Fruit fly (Drosophila melanogaster) whole organism, embryonic: ENCODE results near the gene Ccdc114.
A peak's percentile ranks its signal among the peaks of the same experiment; 100 is the strongest.

Experiments
- Atf6 ChIP-seq: fragments of 200-800 bp; sonication (Bioruptor generic); IDR thresholded peaks from 2 replicates; pipeline ENCODE4 v1.3.6; 2022; ENCODE audit warnings: missing biosample characterization, missing genetic modification characterization
- CG1024 ChIP-seq: fragments of 200-800 bp; sonication (Bioruptor generic); IDR thresholded peaks from 2 replicates; pipeline ENCODE4 v1.3.6; 2022; ENCODE audit warnings: missing biosample characterization, missing genetic modification characterization
- CG10462 ChIP-seq: fragments of 200-800 bp; sonication (Bioruptor generic); optimal IDR thresholded peaks from 2 replicates; lab custom pipeline; 2016; ENCODE audit warnings: missing biosample characterization, missing genetic modification characterization
- CG11456 ChIP-seq: fragments of 200-800 bp; sonication (Bioruptor generic); IDR thresholded peaks from 3 replicates; pipeline ENCODE4 v1.3.6; 2022; ENCODE audit warnings: missing biosample characterization, missing genetic modification characterization
- CG16779 ChIP-seq: fragments of 200-800 bp; sonication (Bioruptor generic); IDR thresholded peaks from 2 replicates; pipeline ENCODE4 v1.3.6; 2022; ENCODE audit warnings: missing biosample characterization, missing genetic modification characterization
- CG16863 ChIP-seq: fragments of 200-800 bp; sonication (Bioruptor generic); optimal IDR thresholded peaks from 3 replicates; lab custom pipeline; 2016; ENCODE audit warnings: missing biosample characterization, missing genetic modification characterization
- CG18262 ChIP-seq: fragments of 200-800 bp; optimal IDR thresholded peaks from 3 replicates; lab custom pipeline; 2019; ENCODE audit warnings: missing biosample characterization, mild to moderate bottlenecking, missing genetic modification characterization, moderate library complexity
- CG2678 ChIP-seq: fragments of 200-800 bp; sonication (Bioruptor generic); optimal IDR thresholded peaks from 3 replicates; lab custom pipeline; 2019; ENCODE audit warnings: missing biosample characterization, mild to moderate bottlenecking, missing genetic modification characterization, moderate library complexity
- CG31365 ChIP-seq: fragments of 200-800 bp; sonication (Bioruptor generic); optimal IDR thresholded peaks from 2 replicates; lab custom pipeline; 2018; ENCODE audit warnings: missing biosample characterization, mild to moderate bottlenecking, missing genetic modification characterization
- CG3281 ChIP-seq: fragments of 200-800 bp; sonication (Bioruptor generic); optimal IDR thresholded peaks from 3 replicates; lab custom pipeline; 2017; ENCODE audit warnings: missing biosample characterization, mild to moderate bottlenecking, missing genetic modification characterization
- CG5953 ChIP-seq: fragments of 200-800 bp; sonication (Bioruptor generic); IDR thresholded peaks from 2 replicates; pipeline ENCODE4 v1.3.6; 2022; ENCODE audit warnings: missing biosample characterization, missing genetic modification characterization
- CG7987 ChIP-seq: fragments of 200-800 bp; sonication (Bioruptor generic); optimal IDR thresholded peaks from 2 replicates; lab custom pipeline; 2018; ENCODE audit warnings: missing biosample characterization, mild to moderate bottlenecking, missing genetic modification characterization, moderate library complexity
- CG9932 ChIP-seq: fragments of 200-800 bp; sonication (Bioruptor generic); IDR thresholded peaks from 2 replicates; pipeline ENCODE4 v1.3.6; 2022; ENCODE audit warnings: missing biosample characterization, missing genetic modification characterization
- Dbx ChIP-seq: fragments of 200-800 bp; sonication (Bioruptor generic); IDR thresholded peaks from 3 replicates; pipeline ENCODE4 v1.3.6; 2022; ENCODE audit warnings: missing biosample characterization, missing genetic modification characterization
- Doc2 ChIP-seq: fragments of 200-800 bp; sonication (Bioruptor generic); IDR thresholded peaks from 2 replicates; pipeline ENCODE4 v1.3.6; 2022; ENCODE audit warnings: missing biosample characterization, missing genetic modification characterization
- Gug ChIP-seq: fragments of 200-800 bp; sonication (Bioruptor generic); IDR thresholded peaks from 4 replicates; pipeline ENCODE4 v1.3.6; 2022; ENCODE audit warnings: missing biosample characterization, missing genetic modification characterization
- HLH54F ChIP-seq: fragments of 200-800 bp; sonication (Bioruptor generic); optimal IDR thresholded peaks from 3 replicates; lab custom pipeline; 2016; ENCODE audit warnings: missing biosample characterization, missing genetic modification characterization
- HLHmδ ChIP-seq: fragments of 200-800 bp; sonication (Bioruptor generic); optimal IDR thresholded peaks from 2 replicates; lab custom pipeline; 2018; ENCODE audit warnings: missing biosample characterization, mild to moderate bottlenecking, missing genetic modification characterization, moderate library complexity
- HmgD ChIP-seq: fragments of 200-800 bp; sonication (Bioruptor generic); optimal IDR thresholded peaks from 3 replicates; lab custom pipeline; 2016; ENCODE audit warnings: missing biosample characterization, missing genetic modification characterization
- Jarid2 ChIP-seq: fragments of 200-800 bp; sonication (Bioruptor generic); optimal IDR thresholded peaks from 3 replicates; lab custom pipeline; 2017; ENCODE audit warnings: mild to moderate bottlenecking, missing biosample characterization, missing genetic modification reagents, missing genetic modification characterization
- Lim3 ChIP-seq: fragments of 200-800 bp; sonication (Bioruptor generic); IDR thresholded peaks from 2 replicates; pipeline ENCODE4 v1.3.6; 2022; ENCODE audit warnings: missing biosample characterization, missing genetic modification characterization
- Myb ChIP-seq: fragments of 200-800 bp; sonication (Bioruptor generic); optimal IDR thresholded peaks from 2 replicates; lab custom pipeline; 2016; ENCODE audit warnings: missing biosample characterization, missing genetic modification characterization
- Oli ChIP-seq: fragments of 200-800 bp; sonication (Bioruptor generic); optimal IDR thresholded peaks from 2 replicates; lab custom pipeline; 2018; ENCODE audit warnings: missing biosample characterization, mild to moderate bottlenecking, missing genetic modification characterization, moderate library complexity
- Sox102F ChIP-seq: fragments of 200-800 bp; sonication (Bioruptor generic); optimal IDR thresholded peaks from 2 replicates; lab custom pipeline; 2018; ENCODE audit warnings: missing biosample characterization, mild to moderate bottlenecking, missing genetic modification characterization, moderate library complexity
- Vsx1 ChIP-seq: fragments of 200-800 bp; sonication (Bioruptor generic); optimal IDR thresholded peaks from 2 replicates; lab custom pipeline; 2017; ENCODE audit warnings: missing biosample characterization, mild to moderate bottlenecking, missing genetic modification characterization, missing genetic modification reagents
- ab ChIP-seq: fragments of 200-800 bp; sonication (Bioruptor generic); optimal IDR thresholded peaks from 2 replicates; lab custom pipeline; 2016; ENCODE audit warnings: missing biosample characterization, missing genetic modification characterization
- al ChIP-seq: fragments of 200-800 bp; sonication (Bioruptor generic); IDR thresholded peaks from 2 replicates; pipeline ENCODE4 v1.3.6; 2022; ENCODE audit warnings: missing biosample characterization, missing genetic modification characterization
- btn ChIP-seq: fragments of 200-800 bp; sonication (Bioruptor generic); optimal IDR thresholded peaks from 2 replicates; lab custom pipeline; 2016; ENCODE audit warnings: missing biosample characterization, missing genetic modification characterization
- cad ChIP-seq: fragments of >200 bp; optimal IDR thresholded peaks from 2 replicates; lab custom pipeline; 2017; ENCODE audit warnings: missing biosample characterization, missing genetic modification characterization
- esg ChIP-seq: fragments of 200-800 bp; sonication (Bioruptor generic); conservative IDR thresholded peaks from 2 replicates; pipeline ENCODE4 v1.3.6; 2022; ENCODE audit warnings: missing biosample characterization, missing genetic modification characterization
- gce ChIP-seq: fragments of 200-800 bp; sonication (Bioruptor generic); IDR thresholded peaks from 3 replicates; pipeline ENCODE4 v1.3.6; 2022; ENCODE audit warnings: missing biosample characterization, missing genetic modification characterization
- jumu ChIP-seq: fragments of 200-800 bp; sonication (Bioruptor generic); optimal IDR thresholded peaks from 3 replicates; lab custom pipeline; 2016; ENCODE audit warnings: missing biosample characterization, missing genetic modification characterization
- kah ChIP-seq: fragments of 200-800 bp; sonication (Bioruptor generic); optimal IDR thresholded peaks from 2 replicates; lab custom pipeline; 2018; ENCODE audit warnings: missing biosample characterization, mild to moderate bottlenecking, missing genetic modification characterization
- lola ChIP-seq, 3 experiments: fragments of >200 bp in 2 of 3; fragments of 200-800 bp in 1 of 3; sonication (Bioruptor generic) in 1 of 3; optimal IDR thresholded peaks; 2 replicates each; lab custom pipeline; 2017 to 2019; ENCODE audit warnings: missing biosample characterization in 3 of 3, missing genetic modification characterization in 3 of 3, mild to moderate bottlenecking in 1 of 3, moderate library complexity in 1 of 3
- lov ChIP-seq, 2 experiments: fragments of 200-800 bp in 1 of 2; fragments of >200 bp in 1 of 2; sonication (Bioruptor generic) in 1 of 2; IDR thresholded peaks in 1 of 2; optimal IDR thresholded peaks in 1 of 2; 2 replicates in 1 of 2; 3 replicates in 1 of 2; pipeline versions ENCODE4 v1.3.6 to Lab custom; 2017 to 2022; ENCODE audit warnings: missing biosample characterization in 1 of 2, missing genetic modification characterization in 1 of 2
- nerfin-1 ChIP-seq: fragments of 200-800 bp; sonication (Bioruptor generic); optimal IDR thresholded peaks from 3 replicates; lab custom pipeline; 2019; ENCODE audit warnings: missing biosample characterization, mild to moderate bottlenecking, missing genetic modification characterization, moderate library complexity
- pb ChIP-seq: fragments of 200-800 bp; sonication (Bioruptor generic); optimal IDR thresholded peaks from 3 replicates; lab custom pipeline; 2016; ENCODE audit warnings: missing biosample characterization, missing genetic modification characterization
- phol ChIP-seq: fragments of 200-800 bp; sonication (Bioruptor generic); optimal IDR thresholded peaks from 3 replicates; lab custom pipeline; 2018; ENCODE audit warnings: missing biosample characterization, mild to moderate bottlenecking, missing genetic modification characterization, moderate library complexity
- prd ChIP-seq, 3 experiments: fragments of >200 bp in 2 of 3; fragments of 200-800 bp in 1 of 3; sonication (Bioruptor generic) in 1 of 3; optimal IDR thresholded peaks in 2 of 3; IDR thresholded peaks in 1 of 3; 2 replicates in 2 of 3; 3 replicates in 1 of 3; pipeline versions ENCODE4 v1.3.6 to Lab custom; 2017 to 2022; ENCODE audit warnings: missing biosample characterization in 1 of 3, missing genetic modification characterization in 1 of 3
- pros ChIP-seq: fragments of 200-800 bp; sonication (Bioruptor generic); optimal IDR thresholded peaks from 3 replicates; lab custom pipeline; 2019; ENCODE audit warnings: missing biosample characterization, mild to moderate bottlenecking, missing genetic modification characterization, moderate library complexity
- sim ChIP-seq: fragments of 200-800 bp; sonication (Bioruptor generic); IDR thresholded peaks from 2 replicates; pipeline ENCODE4 v1.3.6; 2022; ENCODE audit warnings: missing biosample characterization, missing genetic modification characterization
- sima ChIP-seq: fragments of 200-800 bp; sonication (Bioruptor generic); optimal IDR thresholded peaks from 2 replicates; lab custom pipeline; 2016; ENCODE audit warnings: missing biosample characterization, missing genetic modification characterization
- tll ChIP-seq, 2 experiments: fragments of 200-800 bp in 1 of 2; fragments of >200 bp in 1 of 2; sonication (Bioruptor generic) in 1 of 2; optimal IDR thresholded peaks; 2 replicates each; lab custom pipeline; 2017 to 2019; ENCODE audit warnings: missing biosample characterization in 2 of 2, missing genetic modification characterization in 2 of 2, mild to moderate bottlenecking in 1 of 2, moderate library complexity in 1 of 2
- toy ChIP-seq: fragments of 200-800 bp; sonication (Bioruptor generic); IDR thresholded peaks from 2 replicates; pipeline ENCODE4 v1.3.6; 2022; ENCODE audit warnings: missing biosample characterization, missing genetic modification characterization
- twi ChIP-seq: fragments of 200-800 bp; optimal IDR thresholded peaks from 2 replicates; lab custom pipeline; 2019; ENCODE audit warnings: missing biosample characterization, mild to moderate bottlenecking, missing genetic modification characterization, moderate library complexity
- wek ChIP-seq: fragments of 200-800 bp; sonication (Bioruptor generic); optimal IDR thresholded peaks from 3 replicates; lab custom pipeline; 2018; ENCODE audit warnings: missing biosample characterization, mild to moderate bottlenecking, missing genetic modification characterization, moderate library complexity
- zen ChIP-seq: fragments of 200-800 bp; sonication (Bioruptor generic); optimal IDR thresholded peaks from 3 replicates; lab custom pipeline; 2018; ENCODE audit warnings: missing biosample characterization, mild to moderate bottlenecking, missing genetic modification characterization, moderate library complexity
- zfh1 ChIP-seq: fragments of 200-800 bp; sonication (Bioruptor generic); IDR thresholded peaks from 3 replicates; pipeline ENCODE4 v1.3.6; 2022; ENCODE audit warnings: missing biosample characterization, missing genetic modification characterization

The Ccdc114 gene

DNA sequence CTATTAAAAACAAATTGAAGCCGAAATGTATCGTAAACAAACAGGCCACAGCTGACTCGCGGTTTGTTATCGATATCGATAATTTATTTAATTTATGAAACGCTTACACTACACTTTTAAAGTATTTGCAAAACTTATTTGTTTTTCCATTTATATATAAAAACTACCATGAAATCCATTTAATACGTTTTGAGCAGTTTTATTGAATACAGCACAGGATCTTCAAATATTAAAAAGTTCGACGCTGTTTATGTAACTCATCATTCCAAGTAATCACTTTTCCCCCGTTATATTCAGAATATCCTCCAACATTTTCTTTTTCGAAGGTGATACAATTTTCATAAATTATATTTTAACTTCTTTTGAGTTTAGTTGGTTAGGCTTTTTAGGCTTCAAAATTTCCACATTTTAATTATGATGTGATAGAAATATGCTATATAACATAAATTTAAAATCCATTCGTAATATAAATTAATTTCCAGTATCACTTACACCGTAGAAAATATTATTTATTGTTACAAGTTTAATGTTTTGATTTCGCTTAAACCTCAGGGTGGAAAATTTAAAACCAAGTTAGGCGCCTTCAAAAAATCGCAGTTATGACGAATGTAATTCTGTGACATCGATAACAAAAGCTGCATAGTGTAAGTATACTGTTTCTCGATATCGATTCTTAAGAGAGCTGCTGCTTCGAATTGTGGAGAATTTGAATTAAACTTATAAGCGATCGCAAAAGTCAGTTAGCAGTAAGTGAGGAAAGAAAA is 22.6 kb upstream of the Ccdc114 start, which contains the start of the genes CG10324 and CCT3 (continued):
- no peak for TF ChIP-seq Lim3 (GFP tag; lab: Robert Waterston, UW)
- peak; percentile 10 for TF ChIP-seq wek (GFP tag; lab: Kevin White, UChicago)
- no peak for TF ChIP-seq ab (GFP tag; lab: Kevin White, UChicago)
- no peak for TF ChIP-seq CG31365
- TF ChIP-seq sim (GFP tag; lab: Robert Waterston, UW) = no peak
- peak; percentile 41 for TF ChIP-seq zen (tag; lab: Kevin White, UChicago)
- peak; percentile 10 for TF ChIP-seq jumu (GFP tag; lab: Kevin White, UChicago)
- TF ChIP-seq lola (GFP tag; optimal IDR thresholded peaks at IDR 0.05; lab: Kevin White, UChicago) = peak in 2 of 3 experiments; percentile 74 to 89
- no peak for TF ChIP-seq prd (optimal IDR thresholded peaks at IDR 0.05; lab: Kevin White, UChicago)
- peak; percentile 65; the same call in 2 of the 3 replicates for TF ChIP-seq prd (GFP tag; IDR thresholded peaks at IDR 0.05; lab: Robert Waterston, UW)
- TF ChIP-seq Myb (GFP tag; lab: Kevin White, UChicago) = no peak
- peak; percentile 4 for TF ChIP-seq Oli (tag; lab: Kevin White, UChicago)
- TF ChIP-seq CG16779 (GFP tag; lab: Robert Waterston, UW) = no peak
- TF ChIP-seq phol (tag; lab: Kevin White, UChicago) = peak; percentile 84
- TF ChIP-seq twi (tag; lab: Kevin White, UChicago) = peak; percentile 62
- TF ChIP-seq CG1024 (GFP tag; lab: Robert Waterston, UW) = peak; percentile 43; the same call in 1 of the 2 replicates
- TF ChIP-seq Jarid2 (GFP tag; lab: Kevin White, UChicago) = no peak
- no peak for TF ChIP-seq Gug (GFP tag; lab: Robert Waterston, UW)
- no peak for TF ChIP-seq HmgD (GFP tag; lab: Kevin White, UChicago)
- peak; percentile 12 for TF ChIP-seq CG2678 (tag; lab: Kevin White, UChicago)
- TF ChIP-seq pb (GFP tag; lab: Kevin White, UChicago) = no peak
- peak; percentile 11 for TF ChIP-seq CG10462 (GFP tag; lab: Kevin White, UChicago)
- no peak for TF ChIP-seq gce (GFP tag; lab: Robert Waterston, UW)
- no peak for TF ChIP-seq tll (GFP tag; optimal IDR thresholded peaks at IDR 0.05; lab: Kevin White, UChicago)
- TF ChIP-seq zfh1 = peak; percentile 66; the same call in 2 of the 3 replicates
- no peak for TF ChIP-seq pros
- TF ChIP-seq CG18262 (tag; lab: Kevin White, UChicago) = peak; percentile 78
- TF ChIP-seq kah (GFP tag; lab: Kevin White, UChicago) = peak; percentile 26
- no peak for TF ChIP-seq lov (optimal IDR thresholded peaks at IDR 0.05; lab: Kevin White, UChicago)
- no peak for TF ChIP-seq lov (GFP tag; IDR thresholded peaks at IDR 0.05; lab: Robert Waterston, UW)
- TF ChIP-seq CG11456 (GFP tag; lab: Robert Waterston, UW) = no peak
- peak; percentile 46 for TF ChIP-seq HLH54F (GFP tag; lab: Kevin White, UChicago)
- no peak for TF ChIP-seq btn
- TF ChIP-seq nerfin-1 (tag; lab: Kevin White, UChicago) = peak; percentile 60
- TF ChIP-seq HLHmδ (GFP tag; lab: Kevin White, UChicago) = no peak
- TF ChIP-seq Doc2 (GFP tag; lab: Robert Waterston, UW) = no peak
- TF ChIP-seq Dbx (GFP tag; lab: Robert Waterston, UW) = peak; percentile 44; the same call in 1 of the 3 replicates
- TF ChIP-seq esg (GFP tag; lab: Robert Waterston, UW) = peak; percentile 57
- peak; percentile 72 for TF ChIP-seq CG3281 (GFP tag; lab: Kevin White, UChicago)
- TF ChIP-seq CG16863 (GFP tag; lab: Kevin White, UChicago) = peak; percentile 17
- TF ChIP-seq sima = no peak
- peak; percentile 54 for TF ChIP-seq al (GFP tag; lab: Robert Waterston, UW)
- TF ChIP-seq toy (GFP tag; lab: Robert Waterston, UW) = no peak
- TF ChIP-seq CG5953 (GFP tag; lab: Robert Waterston, UW) = no peak
- TF ChIP-seq Sox102F (GFP tag; lab: Kevin White, UChicago) = no peak
- no peak for TF ChIP-seq CG7987 (GFP tag; lab: Kevin White, UChicago)
- no peak for TF ChIP-seq cad (GFP tag; lab: Kevin White, UChicago)
- peak; percentile 64; the same call in 1 of the 2 replicates for TF ChIP-seq Atf6 (GFP tag; lab: Robert Waterston, UW)
- TF ChIP-seq CG9932 (GFP tag; lab: Robert Waterston, UW) = peak; percentile 61
- TF ChIP-seq Vsx1 (GFP tag; lab: Kevin White, UChicago) = no peak
